Fruit fly (Drosophila melanogaster): ENCODE data around the gene Tango4.

DNA sequence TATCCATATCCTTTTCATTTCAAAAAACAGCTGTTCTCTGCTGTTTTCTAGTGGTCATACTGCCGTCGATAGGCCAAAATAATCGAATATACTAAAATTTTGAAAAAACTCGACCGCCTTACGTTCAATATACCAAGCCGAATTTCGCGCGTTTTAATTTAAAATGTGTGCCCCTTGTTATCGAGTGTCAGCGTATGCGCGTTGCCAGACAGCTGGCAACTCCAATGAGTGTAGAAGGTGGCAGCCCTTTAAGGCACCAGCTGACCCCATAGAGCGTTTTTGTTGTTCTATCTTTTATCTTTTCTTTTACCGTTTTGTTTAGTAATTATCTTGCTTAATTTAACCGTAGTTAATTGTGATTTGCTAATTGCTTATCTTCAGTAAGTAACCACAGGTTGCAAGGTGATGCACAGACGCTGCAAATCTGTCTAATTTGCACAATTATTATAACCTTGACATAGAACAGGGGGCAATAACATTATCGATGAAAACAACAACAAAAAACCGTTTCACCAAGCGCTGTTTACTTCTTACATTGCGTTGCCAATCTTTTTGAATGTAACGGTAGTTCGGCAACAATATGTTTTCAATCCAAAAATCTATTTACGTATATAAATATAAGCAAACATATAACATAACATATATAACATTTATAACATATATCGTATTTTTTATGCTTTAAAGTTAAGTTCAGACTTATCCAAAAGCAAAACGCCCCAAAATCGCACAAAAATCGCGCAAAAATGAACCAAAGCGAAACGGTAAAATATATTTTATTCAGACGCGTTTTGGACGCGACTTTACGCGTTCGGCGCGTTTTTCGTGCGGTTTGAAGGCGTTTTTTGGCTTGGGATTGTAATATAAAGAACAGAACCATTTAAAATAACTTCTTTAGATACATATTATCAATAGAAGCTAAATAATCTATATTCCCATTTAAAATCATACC is 8.4 kb upstream of the Tango4 start, which contains the start of the genes CG1492 and regucalcin:
- TF ChIP-seq CG8478 (optimal IDR thresholded peaks at IDR 0.05), result no peak
- peak; percentile 50 to 54 for TF ChIP-seq CTCF (optimal IDR thresholded peaks at IDR 0.05)
